Fruit fly (Drosophila melanogaster) whole organism, embryonic: ENCODE measurements around the gene Gbeta76C.

Experiments
- CG14710 ChIP-seq: fragments of 200-800 bp; sonication (Bioruptor generic); optimal IDR thresholded peaks from 3 replicates; lab custom pipeline; 2019; ENCODE audit warnings: missing biosample characterization, mild to moderate bottlenecking, missing genetic modification characterization, moderate library complexity
- CTCF ChIP-seq: fragments of 200-800 bp; sonication (Bioruptor generic); optimal IDR thresholded peaks from 2 replicates; lab custom pipeline; 2017; ENCODE audit warnings: missing biosample characterization, mild to moderate bottlenecking, missing genetic modification characterization, moderate library complexity
- Chrac-16 ChIP-seq: fragments of 200-800 bp; sonication (Bioruptor generic); optimal IDR thresholded peaks from 3 replicates; lab custom pipeline; 2016; ENCODE audit warnings: missing biosample characterization, missing genetic modification characterization
- Doc2 ChIP-seq: fragments of 200-800 bp; sonication (Bioruptor generic); IDR thresholded peaks from 2 replicates; pipeline ENCODE4 v1.3.6; 2022; ENCODE audit warnings: missing biosample characterization, missing genetic modification characterization
- Gug ChIP-seq: fragments of 200-800 bp; sonication (Bioruptor generic); IDR thresholded peaks from 4 replicates; pipeline ENCODE4 v1.3.6; 2022; ENCODE audit warnings: missing biosample characterization, missing genetic modification characterization
- NC2α ChIP-seq: fragments of 200-800 bp; sonication (Bioruptor generic); optimal IDR thresholded peaks from 2 replicates; lab custom pipeline; 2016; ENCODE audit warnings: missing biosample characterization, missing genetic modification characterization

- TF ChIP-seq NC2α (GFP tag; lab: Kevin White, UChicago) (no peak), Doc2 (no peak), CTCF (GFP tag; lab: Kevin White, UChicago) (no peak), Chrac-16 (GFP tag; lab: Kevin White, UChicago) (no peak), CG14710 (no peak), Gug (GFP tag; lab: Robert Waterston, UW) (no peak)
Observed at dm6 chr3L:19650121-19650520, 37.3 kb upstream of the Gbeta76C start.
